Worm (Caenorhabditis elegans) whole organism, early embryonic: Measurements from ENCODE around the gene Y17G9B.11.
"Not testable (repeated sequence)": the region's sequence is repeated elsewhere in the genome, so short reads cannot be mapped to it uniquely, and the experiment has no call there.

Experiments used
- ama-1 ChIP-seq: fragments of 150-350 bp; optimal IDR thresholded peaks from 2 replicates; lab custom pipeline; 2014
- ets-7 ChIP-seq: sonication (generic microtip); optimal IDR thresholded peaks from 2 replicates; lab custom pipeline; 2016; ENCODE audit warnings: missing genotype, missing genetic modification characterization, missing compliant biosample characterization
- flt-1 ChIP-seq: fragments of 200-800 bp; sonication (Bioruptor generic); IDR thresholded peaks from 2 replicates; pipeline ENCODE4 v1.3.6; 2022; ENCODE audit warnings: missing genetic modification characterization, missing compliant biosample characterization
- hmbx-1 ChIP-seq: sonication (generic microtip); optimal IDR thresholded peaks from 2 replicates; lab custom pipeline; 2016; ENCODE audit warnings: mild to moderate bottlenecking, missing genetic modification characterization, missing compliant biosample characterization
- pes-1 ChIP-seq: fragments of 200-800 bp; sonication (Bioruptor generic); IDR thresholded peaks from 2 replicates; pipeline ENCODE4 v1.3.6; 2022; ENCODE audit warnings: missing genetic modification reagents, missing genetic modification characterization, missing compliant biosample characterization
- scrt-1 ChIP-seq: fragments of 200-800 bp; sonication (Bioruptor generic); IDR thresholded peaks from 2 replicates; pipeline ENCODE4 v1.3.6; 2022; ENCODE audit warnings: missing genetic modification characterization, missing compliant biosample characterization
- tbx-11 ChIP-seq: fragments of 200-800 bp; sonication (Bioruptor generic); IDR thresholded peaks from 2 replicates; pipeline ENCODE4 v1.3.6; 2022; ENCODE audit warnings: missing genetic modification characterization, missing compliant biosample characterization
- tra-4 ChIP-seq: sonication (generic microtip); optimal IDR thresholded peaks from 2 replicates; lab custom pipeline; 2017; ENCODE audit warnings: missing genetic modification characterization, missing compliant biosample characterization

DNA sequence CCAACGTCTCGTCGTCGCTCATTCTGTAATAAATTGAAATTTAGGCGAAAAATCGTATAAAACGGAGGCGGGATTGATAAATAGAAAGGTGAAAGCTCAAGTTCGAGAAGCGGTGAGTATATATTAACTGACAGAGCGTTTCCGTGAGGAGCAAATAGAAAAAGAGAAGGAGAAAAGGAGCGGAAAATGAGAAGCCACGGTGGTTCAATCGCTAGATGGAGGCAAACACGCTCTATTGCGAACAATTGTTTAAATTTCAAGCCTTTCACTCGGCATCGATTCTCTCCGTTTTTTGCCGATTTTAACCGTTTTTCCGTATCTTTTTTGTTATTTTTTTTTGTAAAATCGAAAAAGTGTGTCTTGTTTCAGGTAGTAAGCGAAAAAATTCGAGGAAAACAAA, 40.6 kb upstream of the Y17G9B.11 start, which contains the start of gene miro-1:
- TF ChIP-seq ama-1; pes-1; tra-4; tbx-11 (GFP tag; lab: Robert Waterston, UW); scrt-1 (GFP tag; lab: Robert Waterston, UW); flt-1 (GFP tag; lab: Robert Waterston, UW); hmbx-1 (tag; lab: Kevin White, UChicago); ets-7 (tag; lab: Kevin White, UChicago): not testable (repeated sequence)
